Worm (Caenorhabditis elegans): ENCODE measurements around the gene nduf-9.
A peak's percentile ranks its signal among the peaks of the same experiment; 100 is the strongest.

The nduf-9 gene

ce11 chrIII:3222707-3223106 lies 25.7 kb downstream of the nduf-9 start:
- no peak for TF ChIP-seq ceh-82 (tag; optimal IDR thresholded peaks at IDR 0.05)
- TF ChIP-seq ceh-16 (tag; optimal IDR thresholded peaks at IDR 0.05), result no peak

DNA sequence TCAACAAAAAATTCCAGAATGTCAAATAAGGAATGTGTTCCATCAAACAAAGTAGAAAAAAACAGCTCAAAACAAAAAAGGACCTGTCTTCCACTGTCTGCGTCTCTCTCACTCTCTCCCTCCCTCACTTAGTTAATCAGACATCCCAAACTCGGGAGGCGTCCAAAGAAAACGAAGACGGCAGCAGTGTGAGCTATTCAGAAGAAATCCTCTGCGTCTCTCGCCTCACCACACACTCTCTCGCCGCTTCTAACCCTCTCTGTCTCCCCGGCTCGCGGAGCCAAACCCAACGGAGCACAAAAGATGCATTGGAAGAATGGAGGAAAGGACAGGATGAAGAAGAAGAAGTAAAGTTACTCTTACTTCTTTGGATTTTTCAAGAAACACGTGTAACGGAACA lies 28.1 kb downstream of the nduf-9 start:
- no peak for TF ChIP-seq gmeb-1 (tag; optimal IDR thresholded peaks at IDR 0.05)
- TF ChIP-seq F13H6.1 (tag; optimal IDR thresholded peaks at IDR 0.05), result peak; percentile 47
- peak in 1 of 2 experiments; percentile 56 for TF ChIP-seq lsy-2 (tag; optimal IDR thresholded peaks at IDR 0.05)
- peak; percentile 25 for TF ChIP-seq C34F6.9 (tag; optimal IDR thresholded peaks at IDR 0.05)
- peak; percentile 72 for TF ChIP-seq unc-55 (GFP tag; optimal IDR thresholded peaks at IDR 0.05)
- peak in 1 of 2 experiments; percentile 21 for TF ChIP-seq mdl-1 (tag; optimal IDR thresholded peaks at IDR 0.05)
- TF ChIP-seq sma-9 (GFP tag; optimal IDR thresholded peaks at IDR 0.05), result no peak
- TF ChIP-seq sma-9 (tag; optimal IDR thresholded peaks at IDR 0.05), result no peak
- peak; percentile 7 for TF ChIP-seq lin-13 (GFP tag; optimal IDR thresholded peaks at IDR 0.05)
- peak; percentile 39 for TF ChIP-seq nhr-129 (tag; optimal IDR thresholded peaks at IDR 0.05)
- TF ChIP-seq zag-1 (tag; optimal IDR thresholded peaks at IDR 0.05), result peak; percentile 26

- TF ChIP-seq egl-27 (tag; optimal IDR thresholded peaks at IDR 0.05) (no peak), mbf-1 (tag; optimal IDR thresholded peaks at IDR 0.05) (no peak), snpc-4 (tag; optimal IDR thresholded peaks at IDR 0.05) (no peak)
Observed at ce11 chrIII:3219050-3219449, 29.3 kb downstream of the nduf-9 start, which contains the start of gene frm-8. Gene frm-8 (minus strand): TSS chrIII:3219150.

DNA sequence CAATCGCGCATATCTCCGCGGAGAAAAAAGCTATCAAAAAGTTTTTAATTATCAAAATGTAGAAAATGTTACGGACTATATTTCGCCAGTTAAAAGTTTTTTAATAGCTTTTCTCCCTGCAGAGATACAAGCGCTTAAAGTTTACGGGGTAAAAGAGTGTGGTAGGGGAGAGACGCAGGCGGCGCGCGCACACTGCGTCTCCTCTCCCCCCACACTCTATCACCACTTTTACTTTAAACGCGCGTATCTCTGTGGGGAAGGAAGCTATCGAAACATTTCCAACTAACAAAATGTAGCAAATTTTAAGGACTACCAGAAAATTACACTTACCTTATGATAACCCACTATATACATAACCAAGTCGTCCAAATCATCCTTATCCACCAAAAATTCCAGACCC lies 44.8 kb downstream of the nduf-9 start:
- TF ChIP-seq ztf-4 (tag; optimal IDR thresholded peaks at IDR 0.05) (no peak), mdl-1 (tag; optimal IDR thresholded peaks at IDR 0.05) (no peak), alr-1 (tag; optimal IDR thresholded peaks at IDR 0.05) (no peak), R02D3.7 (tag; optimal IDR thresholded peaks at IDR 0.05) (no peak), nhr-10 (tag; optimal IDR thresholded peaks at IDR 0.05) (no peak), nhr-21 (tag; optimal IDR thresholded peaks at IDR 0.05) (no peak), ama-1 (optimal IDR thresholded peaks at IDR 0.05) (no peak), skn-1 (tag; optimal IDR thresholded peaks at IDR 0.05) (no peak), mab-5 (tag; optimal IDR thresholded peaks at IDR 0.05) (no peak), nhr-237 (tag; optimal IDR thresholded peaks at IDR 0.05) (no peak), lin-13 (GFP tag; optimal IDR thresholded peaks at IDR 0.05) (no peak)

- TF ChIP-seq ceh-16 (tag; optimal IDR thresholded peaks at IDR 0.05), result no peak
- no peak for TF ChIP-seq ZK546.5 (tag; optimal IDR thresholded peaks at IDR 0.05)
- TF ChIP-seq lsy-2 (tag; optimal IDR thresholded peaks at IDR 0.05), result peak in 1 of 2 experiments; percentile 16
- TF ChIP-seq nhr-25 (tag; optimal IDR thresholded peaks at IDR 0.05), result no peak
- peak; percentile 13 for TF ChIP-seq F13H6.1 (tag; optimal IDR thresholded peaks at IDR 0.05)
- TF ChIP-seq nhr-129 (tag; optimal IDR thresholded peaks at IDR 0.05), result peak; percentile 43
- TF ChIP-seq mab-5 (tag; optimal IDR thresholded peaks at IDR 0.05), result peak; percentile 18
- TF ChIP-seq C34F6.9 (tag; optimal IDR thresholded peaks at IDR 0.05), result no peak
- TF ChIP-seq sma-3 (GFP tag; optimal IDR thresholded peaks at IDR 0.05), result no peak
- no peak for TF ChIP-seq elt-3 (tag; optimal IDR thresholded peaks at IDR 0.05)
Observed at ce11 chrIII:3200563-3200962, 47.8 kb downstream of the nduf-9 start.

- no peak for TF ChIP-seq skn-1 (tag; optimal IDR thresholded peaks at IDR 0.05)
- no peak for TF ChIP-seq lsy-2 (tag; optimal IDR thresholded peaks at IDR 0.05)
- no peak for TF ChIP-seq F13H6.1 (tag; optimal IDR thresholded peaks at IDR 0.05)
- no peak for TF ChIP-seq elt-3 (tag; optimal IDR thresholded peaks at IDR 0.05)
- TF ChIP-seq nhr-21 (tag; optimal IDR thresholded peaks at IDR 0.05), result no peak
- no peak for TF ChIP-seq unc-62 (GFP tag; optimal IDR thresholded peaks at IDR 0.05)
- TF ChIP-seq alr-1 (tag; optimal IDR thresholded peaks at IDR 0.05), result no peak
- no peak for TF ChIP-seq peb-1 (tag; optimal IDR thresholded peaks at IDR 0.05)
- no peak for TF ChIP-seq gmeb-1 (tag; optimal IDR thresholded peaks at IDR 0.05)
- TF ChIP-seq mdl-1 (tag; optimal IDR thresholded peaks at IDR 0.05), result no peak
- TF ChIP-seq mbf-1 (tag; optimal IDR thresholded peaks at IDR 0.05), result no peak
- TF ChIP-seq R02D3.7 (tag; optimal IDR thresholded peaks at IDR 0.05), result no peak
- TF ChIP-seq nhr-12 (tag; optimal IDR thresholded peaks at IDR 0.05), result no peak
- no peak for TF ChIP-seq nhr-237 (tag; optimal IDR thresholded peaks at IDR 0.05)
- TF ChIP-seq nhr-6 (tag; optimal IDR thresholded peaks at IDR 0.05), result no peak
- TF ChIP-seq lin-13 (GFP tag; optimal IDR thresholded peaks at IDR 0.05), result no peak
- no peak for TF ChIP-seq elt-1 (tag; optimal IDR thresholded peaks at IDR 0.05)
- no peak for TF ChIP-seq nhr-11 (tag; optimal IDR thresholded peaks at IDR 0.05)
Observed at ce11 chrIII:3199416-3199815, 49.0 kb downstream of the nduf-9 start, which contains the start of gene heh-1. Gene heh-1 (minus strand): TSS chrIII:3199516.

All from whole organism, L2 larva.